Worm (Caenorhabditis elegans) whole organism, L2 larva: Measurements from ENCODE around the gene Y42H9B.3.
A peak's percentile ranks its signal among the peaks of the same experiment; 100 is the strongest.
"Not testable (repeated sequence)": the region's sequence is repeated elsewhere in the genome, so short reads cannot be mapped to it uniquely, and the experiment has no call there.

Experiments used
- C34F6.9 ChIP-seq: fragments of 150-350 bp; optimal IDR thresholded peaks from 2 replicates; lab custom pipeline; 2014; ENCODE audit warnings: missing biosample characterization, missing genetic modification characterization
- F13H6.1 ChIP-seq: sonication (generic microtip); optimal IDR thresholded peaks from 2 replicates; lab custom pipeline; 2016; ENCODE audit warnings: missing genetic modification characterization, missing compliant biosample characterization
- R02D3.7 ChIP-seq: fragments of 150-350 bp; optimal IDR thresholded peaks from 2 replicates; lab custom pipeline; 2014; ENCODE audit warnings: missing biosample characterization, missing genetic modification characterization
- Y55F3AM.14 ChIP-seq: fragments of 200-800 bp; sonication (Bioruptor generic); optimal IDR thresholded peaks from 2 replicates; lab custom pipeline; 2018; ENCODE audit warnings: mild to moderate bottlenecking, missing genetic modification characterization, missing compliant biosample characterization
- alr-1 ChIP-seq: fragments of 150-350 bp; optimal IDR thresholded peaks from 2 replicates; lab custom pipeline; 2014; ENCODE audit warnings: missing biosample characterization, missing genetic modification characterization
- aly-2 ChIP-seq: fragments of 150-350 bp; optimal IDR thresholded peaks from 2 replicates; lab custom pipeline; 2014; ENCODE audit warnings: missing biosample characterization, missing genetic modification characterization
- blmp-1 ChIP-seq: sonication (generic microtip); optimal IDR thresholded peaks from 2 replicates; lab custom pipeline; 2017; ENCODE audit warnings: missing genetic modification characterization, mild to moderate bottlenecking, missing compliant biosample characterization, antibody characterized with exemption, moderate library complexity; ENCODE audit not compliant: insufficient read depth
- ceh-16 ChIP-seq: fragments of 150-350 bp; optimal IDR thresholded peaks from 2 replicates; lab custom pipeline; 2014; ENCODE audit warnings: missing biosample characterization, missing genetic modification characterization
- ceh-82 ChIP-seq: fragments of 150-350 bp; optimal IDR thresholded peaks from 2 replicates; lab custom pipeline; 2014; ENCODE audit warnings: missing biosample characterization, missing genetic modification characterization
- crh-2 ChIP-seq: sonication (generic microtip); optimal IDR thresholded peaks from 2 replicates; lab custom pipeline; 2017; ENCODE audit warnings: missing biosample characterization, missing genetic modification characterization
- dmd-4 ChIP-seq: sonication (generic microtip); optimal IDR thresholded peaks from 2 replicates; lab custom pipeline; 2017; ENCODE audit warnings: missing biosample characterization, missing genetic modification characterization
- egl-27 ChIP-seq: sonication (generic microtip); optimal IDR thresholded peaks from 3 replicates; lab custom pipeline; 2017; ENCODE audit warnings: missing biosample characterization, missing genetic modification reagents, missing genetic modification characterization
- elt-1 ChIP-seq: fragments of 150-350 bp; optimal IDR thresholded peaks from 2 replicates; lab custom pipeline; 2014; ENCODE audit warnings: missing biosample characterization, missing genetic modification characterization
- elt-3 ChIP-seq: sonication (generic microtip); optimal IDR thresholded peaks from 2 replicates; lab custom pipeline; 2017; ENCODE audit warnings: missing biosample characterization, missing genetic modification characterization
- fos-1 ChIP-seq: fragments of 150-350 bp; optimal IDR thresholded peaks from 2 replicates; lab custom pipeline; 2014; ENCODE audit warnings: missing biosample characterization, missing genetic modification characterization
- gmeb-1 ChIP-seq: fragments of 150-350 bp; optimal IDR thresholded peaks from 2 replicates; lab custom pipeline; 2014; ENCODE audit warnings: missing biosample characterization, missing genetic modification characterization
- lin-11 ChIP-seq: fragments of 150-350 bp; sonication (generic microtip); optimal IDR thresholded peaks from 2 replicates; lab custom pipeline; 2014; ENCODE audit warnings: missing biosample characterization, missing genetic modification characterization, inconsistent platforms, mixed read lengths
- lin-13 ChIP-seq: fragments of 150-350 bp; optimal IDR thresholded peaks from 2 replicates; lab custom pipeline; 2014; ENCODE audit warnings: missing biosample characterization, missing genetic modification reagents, missing genetic modification characterization
- lin-39 ChIP-seq: fragments of 150-350 bp; optimal IDR thresholded peaks from 2 replicates; lab custom pipeline; 2014; ENCODE audit warnings: missing biosample characterization, missing genetic modification reagents, missing genetic modification characterization
- lsy-2 ChIP-seq, 2 experiments: fragments of 150-350 bp in 1 of 2; sonication (generic microtip) in 1 of 2; optimal IDR thresholded peaks; 2 replicates each; lab custom pipeline; 2014 to 2017; ENCODE audit warnings: missing biosample characterization in 2 of 2, missing genetic modification characterization in 2 of 2
- mab-5 ChIP-seq: fragments of 150-350 bp; optimal IDR thresholded peaks from 2 replicates; lab custom pipeline; 2014; ENCODE audit warnings: missing biosample characterization, missing genetic modification characterization
- mbf-1 ChIP-seq: sonication (generic microtip); optimal IDR thresholded peaks from 2 replicates; lab custom pipeline; 2017; ENCODE audit warnings: missing biosample characterization, missing genetic modification characterization
- mdl-1 ChIP-seq, 2 experiments: fragments of 150-350 bp in 1 of 2; sonication (generic microtip) in 1 of 2; optimal IDR thresholded peaks; 2 replicates each; lab custom pipeline; 2017; ENCODE audit warnings: missing biosample characterization in 2 of 2, missing genetic modification characterization in 2 of 2
- nhr-10 ChIP-seq: sonication (generic microtip); optimal IDR thresholded peaks from 2 replicates; lab custom pipeline; 2017; ENCODE audit warnings: missing biosample characterization, missing genetic modification characterization
- nhr-11 ChIP-seq: fragments of 150-350 bp; optimal IDR thresholded peaks from 2 replicates; lab custom pipeline; 2014; ENCODE audit warnings: missing biosample characterization, missing genetic modification characterization
- nhr-129 ChIP-seq: fragments of 150-350 bp; optimal IDR thresholded peaks from 2 replicates; lab custom pipeline; 2014; ENCODE audit warnings: missing biosample characterization, missing genetic modification characterization
- nhr-21 ChIP-seq: fragments of 150-350 bp; optimal IDR thresholded peaks from 2 replicates; lab custom pipeline; 2014; ENCODE audit warnings: missing biosample characterization, missing genetic modification characterization
- nhr-237 ChIP-seq: fragments of 150-350 bp; optimal IDR thresholded peaks from 2 replicates; lab custom pipeline; 2014; ENCODE audit warnings: missing biosample characterization, missing genetic modification characterization
- nhr-25 ChIP-seq: fragments of 150-350 bp; sonication (generic microtip); optimal IDR thresholded peaks from 3 replicates; lab custom pipeline; 2014; ENCODE audit warnings: missing biosample characterization, missing genetic modification characterization
- nhr-77 ChIP-seq: fragments of 150-350 bp; optimal IDR thresholded peaks from 2 replicates; lab custom pipeline; 2014; ENCODE audit warnings: missing biosample characterization, missing genetic modification characterization
- peb-1 ChIP-seq: fragments of 150-350 bp; optimal IDR thresholded peaks from 2 replicates; lab custom pipeline; 2014; ENCODE audit warnings: missing biosample characterization, missing genetic modification characterization
- skn-1 ChIP-seq: sonication (generic microtip); optimal IDR thresholded peaks from 2 replicates; lab custom pipeline; 2017; ENCODE audit warnings: missing biosample characterization, missing genetic modification characterization
- sma-3 ChIP-seq: sonication (generic microtip); optimal IDR thresholded peaks from 2 replicates; lab custom pipeline; 2016; ENCODE audit warnings: missing genetic modification reagents, missing genetic modification characterization, missing compliant biosample characterization
- sma-9 ChIP-seq, 2 experiments: fragments of 150-350 bp in 1 of 2; sonication (generic microtip) in 1 of 2; optimal IDR thresholded peaks; 2 replicates each; lab custom pipeline; 2014 to 2016; ENCODE audit warnings: missing genetic modification characterization in 2 of 2, mild to moderate bottlenecking in 1 of 2, missing biosample characterization in 1 of 2, missing compliant biosample characterization in 1 of 2, missing genetic modification reagents in 1 of 2, moderate library complexity in 1 of 2
- snpc-4 ChIP-seq: fragments of 150-350 bp; optimal IDR thresholded peaks from 2 replicates; lab custom pipeline; 2014; ENCODE audit warnings: missing biosample characterization, missing genetic modification characterization
- unc-39 ChIP-seq: fragments of 150-350 bp; optimal IDR thresholded peaks from 2 replicates; lab custom pipeline; 2014; ENCODE audit warnings: missing biosample characterization, missing genetic modification characterization
- unc-55 ChIP-seq: fragments of 150-350 bp; sonication (generic microtip); optimal IDR thresholded peaks from 3 replicates; lab custom pipeline; 2014; ENCODE audit warnings: missing biosample characterization, missing genetic modification reagents, missing genetic modification characterization
- unc-62 ChIP-seq: fragments of 150-350 bp; optimal IDR thresholded peaks from 2 replicates; lab custom pipeline; 2014; ENCODE audit warnings: missing biosample characterization, missing genetic modification reagents, missing genetic modification characterization
- zag-1 ChIP-seq: fragments of 150-350 bp; optimal IDR thresholded peaks from 2 replicates; lab custom pipeline; 2014; ENCODE audit warnings: missing biosample characterization, missing genetic modification characterization
- ztf-1 ChIP-seq: fragments of 200-800 bp; sonication (Bioruptor generic); conservative IDR thresholded peaks from 2 replicates; pipeline ENCODE4 v1.3.6; 2022; ENCODE audit warnings: missing genetic modification characterization, missing compliant biosample characterization
- ztf-4 ChIP-seq: fragments of 150-350 bp; optimal IDR thresholded peaks from 2 replicates; lab custom pipeline; 2014; ENCODE audit warnings: missing biosample characterization, missing genetic modification characterization

The Y42H9B.3 gene

ce11 chrIV:8015726-8016312, 3.6 kb upstream of the Y42H9B.3 start, which contains the start of gene C26B2.7:
Gene C26B2.7 (plus strand): TSS chrIV:8016274.
- TF ChIP-seq nhr-129 (tag; lab: Kevin White, UChicago) = peak; percentile 52
- peak; percentile 66 for TF ChIP-seq lin-13 (GFP tag; lab: Kevin White, UChicago)
- peak; percentile 25 for TF ChIP-seq mab-5 (tag; lab: Kevin White, UChicago)
- peak; percentile 67 for TF ChIP-seq gmeb-1 (tag; lab: Kevin White, UChicago)
- peak; percentile 49 for TF ChIP-seq crh-2 (tag; lab: Kevin White, UChicago)
- TF ChIP-seq C34F6.9 (tag; lab: Kevin White, UChicago) = peak; percentile 40
- TF ChIP-seq sma-9 (GFP tag; optimal IDR thresholded peaks at IDR 0.05; lab: Kevin White, UChicago) = peak; percentile 77
- not testable (repeated sequence) for TF ChIP-seq sma-9 (tag; optimal IDR thresholded peaks at IDR 0.05; lab: Kevin White, UChicago)
- TF ChIP-seq F13H6.1 (tag; lab: Kevin White, UChicago) = peak; percentile 84
- TF ChIP-seq fos-1 = peak; percentile 15
- peak; percentile 90 for TF ChIP-seq sma-3 (GFP tag; lab: Kevin White, UChicago)
- peak; percentile 54 for TF ChIP-seq R02D3.7
- TF ChIP-seq lsy-2 (tag; optimal IDR thresholded peaks at IDR 0.05; lab: Kevin White, UChicago) = peak; percentile 27 to 73
- TF ChIP-seq unc-55 (GFP tag; lab: Kevin White, UChicago) = peak; percentile 85
- TF ChIP-seq nhr-21 (tag; lab: Kevin White, UChicago) = peak; percentile 69
- TF ChIP-seq ztf-4 (tag; lab: Kevin White, UChicago) = peak; percentile 63
- TF ChIP-seq, all 48 proteins: peak for 15; not testable (repeated sequence) for 33

- TF ChIP-seq elt-1 (tag; lab: Kevin White, UChicago) (no peak), ztf-4 (tag; lab: Kevin White, UChicago) (no peak), dmd-4 (tag; lab: Kevin White, UChicago) (no peak), nhr-77 (tag; lab: Kevin White, UChicago) (no peak), lin-11 (tag; lab: Kevin White, UChicago) (no peak), mbf-1 (tag; lab: Kevin White, UChicago) (no peak), ceh-82 (tag; lab: Kevin White, UChicago) (no peak), sma-9 (GFP tag; optimal IDR thresholded peaks at IDR 0.05; lab: Kevin White, UChicago) (no peak), sma-9 (tag; optimal IDR thresholded peaks at IDR 0.05; lab: Kevin White, UChicago) (no peak), nhr-25 (tag; lab: Kevin White, UChicago) (no peak), unc-39 (tag; lab: Kevin White, UChicago) (no peak), alr-1 (no peak), F13H6.1 (tag; lab: Kevin White, UChicago) (no peak), elt-3 (no peak), skn-1 (tag; lab: Kevin White, UChicago) (no peak), mdl-1 (tag; optimal IDR thresholded peaks at IDR 0.05; lab: Kevin White, UChicago) (no peak), nhr-11 (tag; lab: Kevin White, UChicago) (no peak), sma-3 (GFP tag; lab: Kevin White, UChicago) (no peak), zag-1 (tag; lab: Kevin White, UChicago) (no peak)
Measured at ce11 chrIV:8013849-8014248, 1.6 kb upstream of the Y42H9B.3 start, which contains the start of gene C26B2.8. Gene C26B2.8 (plus strand): TSS chrIV:8014149.

- no peak for TF ChIP-seq lin-13 (GFP tag; lab: Kevin White, UChicago)
- no peak for TF ChIP-seq nhr-237
- no peak for TF ChIP-seq crh-2 (tag; lab: Kevin White, UChicago)
- no peak for TF ChIP-seq egl-27
- no peak for TF ChIP-seq mab-5 (tag; lab: Kevin White, UChicago)
- TF ChIP-seq elt-1 (tag; lab: Kevin White, UChicago) = no peak
- no peak for TF ChIP-seq C34F6.9 (tag; lab: Kevin White, UChicago)
- TF ChIP-seq blmp-1 (tag; lab: Kevin White, UChicago) = no peak
- no peak for TF ChIP-seq lsy-2 (tag; optimal IDR thresholded peaks at IDR 0.05; lab: Kevin White, UChicago)
- no peak for TF ChIP-seq dmd-4 (tag; lab: Kevin White, UChicago)
- TF ChIP-seq peb-1 = no peak
- no peak for TF ChIP-seq nhr-77 (tag; lab: Kevin White, UChicago)
Measured at ce11 chrIV:8010521-8010920, 1.7 kb downstream of the Y42H9B.3 start.

- TF ChIP-seq lin-39 (tag; lab: Kevin White, UChicago) (no peak), ceh-16 (tag; lab: Kevin White, UChicago) (peak; percentile 9), R02D3.7 (no peak), nhr-25 (tag; lab: Kevin White, UChicago) (peak; percentile 41), dmd-4 (tag; lab: Kevin White, UChicago) (no peak), egl-27 (no peak), fos-1 (peak; percentile 14), sma-3 (GFP tag; lab: Kevin White, UChicago) (peak; percentile 18), elt-3 (no peak), nhr-129 (tag; lab: Kevin White, UChicago) (no peak), sma-9 (GFP tag; optimal IDR thresholded peaks at IDR 0.05; lab: Kevin White, UChicago) (peak; percentile 21), sma-9 (tag; optimal IDR thresholded peaks at IDR 0.05; lab: Kevin White, UChicago) (no peak), lin-13 (GFP tag; lab: Kevin White, UChicago) (no peak), aly-2 (no peak), Y55F3AM.14 (GFP tag; lab: Kevin White, UChicago) (no peak), ztf-1 (GFP tag; lab: Robert Waterston, UW) (no peak), unc-39 (tag; lab: Kevin White, UChicago) (no peak), nhr-10 (no peak), unc-55 (GFP tag; lab: Kevin White, UChicago) (no peak), lin-11 (tag; lab: Kevin White, UChicago) (no peak), peb-1 (no peak), lsy-2 (tag; optimal IDR thresholded peaks at IDR 0.05; lab: Kevin White, UChicago) (no peak), snpc-4 (no peak), mbf-1 (tag; lab: Kevin White, UChicago) (no peak), crh-2 (tag; lab: Kevin White, UChicago) (no peak), unc-62 (GFP tag; lab: Kevin White, UChicago) (no peak)
Measured at ce11 chrIV:8009374-8009773, 2.9 kb downstream of the Y42H9B.3 start.
